Fruit fly (Drosophila melanogaster) whole organism: Measurements from ENCODE around the gene CG12766.

Experiments
- CG8478 ChIP-seq: fragments of >200 bp; optimal IDR thresholded peaks from 2 replicates; lab custom pipeline; 2018; ENCODE audit warnings: inconsistent platforms
- Dll ChIP-seq: fragments of >200 bp; optimal IDR thresholded peaks from 2 replicates; lab custom pipeline; 2017
- EcR ChIP-seq, 2 experiments: fragments of >200 bp; optimal IDR thresholded peaks; 2 replicates each; lab custom pipeline; 2017; ENCODE audit warnings: missing biosample characterization in 2 of 2, missing genetic modification characterization in 2 of 2, missing genetic modification reagents in 2 of 2
- pan ChIP-seq: fragments of >200 bp; optimal IDR thresholded peaks from 2 replicates; lab custom pipeline; 2017
- psq ChIP-seq: fragments of >200 bp; optimal IDR thresholded peaks from 2 replicates; lab custom pipeline; 2017
- usp ChIP-seq: fragments of >200 bp; optimal IDR thresholded peaks from 2 replicates; lab custom pipeline; 2017; ENCODE audit warnings: missing biosample characterization, missing genetic modification characterization, mixed read lengths

The CG12766 gene

DNA sequence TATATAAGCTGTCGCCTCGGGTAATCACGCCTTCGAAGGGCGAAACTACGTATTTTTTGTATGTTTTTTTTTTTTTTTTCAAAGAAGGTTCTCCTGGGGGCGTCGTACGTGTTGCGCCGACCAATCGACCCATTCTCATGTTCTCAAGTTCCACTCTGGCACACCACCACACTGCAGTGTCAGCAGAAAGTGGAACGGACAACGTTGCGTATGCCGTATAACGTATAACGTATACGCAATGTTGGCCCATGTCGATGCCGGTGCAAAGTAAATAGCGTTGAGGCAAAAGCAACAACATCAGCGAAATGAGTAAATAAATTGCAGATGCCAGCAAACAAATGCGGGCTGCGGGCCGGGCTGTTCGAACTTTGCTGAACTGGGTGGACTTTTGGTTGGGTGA, 27.8 kb downstream of the CG12766 start:
- TF ChIP-seq usp (GFP tag; lab: Kevin White, UChicago) (no peak), psq (lab: Kevin White, UChicago) (no peak), Dll (no peak), EcR (GFP tag; optimal IDR thresholded peaks at IDR 0.05; lab: Kevin White, UChicago) (no peak), CG8478 (lab: Kevin White, UChicago) (no peak), pan (lab: Kevin White, UChicago) (no peak)

- no peak for TF ChIP-seq CG8478 (lab: Kevin White, UChicago)
- TF ChIP-seq EcR (GFP tag; optimal IDR thresholded peaks at IDR 0.05; lab: Kevin White, UChicago) = no peak
- no peak for TF ChIP-seq usp (GFP tag; lab: Kevin White, UChicago)
- no peak for TF ChIP-seq pan (lab: Kevin White, UChicago)
- TF ChIP-seq psq (lab: Kevin White, UChicago) = no peak
Observed at dm6 chr3L:3909831-3910230, 30.1 kb downstream of the CG12766 start, which contains the start of gene mge. TSS of gene mge (minus strand) at chr3L:3909931.

DNA sequence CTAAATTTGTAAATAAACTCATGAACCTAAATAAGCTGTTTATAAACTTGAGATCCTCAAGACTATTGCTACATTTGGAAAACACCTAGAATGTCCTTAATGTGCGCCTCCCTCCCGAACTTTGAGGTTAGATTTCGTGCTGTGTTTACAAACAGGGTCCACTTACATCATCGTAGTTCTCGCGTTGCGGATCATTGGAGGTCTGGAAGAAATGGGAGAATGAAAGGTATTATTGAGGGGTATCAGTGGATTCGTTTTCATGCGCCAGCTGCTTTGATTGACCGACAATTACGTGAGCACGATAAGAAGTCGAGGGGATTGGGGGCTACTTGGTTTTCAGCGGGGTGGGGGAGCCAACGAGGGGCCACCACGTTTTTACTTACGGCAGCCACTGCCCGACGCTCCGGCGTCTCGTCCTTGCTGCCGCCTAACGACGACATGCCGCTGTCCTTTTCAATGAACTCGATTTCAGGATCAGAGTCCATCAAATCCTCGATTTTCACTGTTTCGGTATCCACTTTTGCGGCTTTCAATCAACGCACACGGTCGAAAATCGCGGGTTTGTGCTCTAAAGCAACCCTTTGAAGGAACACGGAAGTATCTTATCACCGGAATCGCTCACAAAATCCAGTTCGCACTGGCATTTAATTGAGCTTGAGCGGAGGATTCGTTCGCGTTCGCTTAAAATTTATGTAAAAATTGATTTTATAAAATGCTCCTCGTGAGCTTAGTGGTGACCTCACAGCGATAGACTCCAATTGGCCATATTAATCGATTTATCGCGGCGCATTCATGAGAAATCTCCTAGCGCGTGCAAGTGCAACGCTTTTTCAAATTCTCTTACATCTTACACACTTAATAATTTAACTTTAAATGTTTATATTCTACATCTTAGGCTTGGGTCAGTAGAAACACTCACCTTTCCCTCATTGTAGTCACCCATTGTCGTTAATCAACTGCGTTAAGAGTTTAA, 30.8 kb downstream of the CG12766 start:
- TF ChIP-seq EcR (GFP tag; optimal IDR thresholded peaks at IDR 0.05; lab: Kevin White, UChicago) (peak in 1 of 2 experiments; percentile 25), Dll (no peak)

DNA sequence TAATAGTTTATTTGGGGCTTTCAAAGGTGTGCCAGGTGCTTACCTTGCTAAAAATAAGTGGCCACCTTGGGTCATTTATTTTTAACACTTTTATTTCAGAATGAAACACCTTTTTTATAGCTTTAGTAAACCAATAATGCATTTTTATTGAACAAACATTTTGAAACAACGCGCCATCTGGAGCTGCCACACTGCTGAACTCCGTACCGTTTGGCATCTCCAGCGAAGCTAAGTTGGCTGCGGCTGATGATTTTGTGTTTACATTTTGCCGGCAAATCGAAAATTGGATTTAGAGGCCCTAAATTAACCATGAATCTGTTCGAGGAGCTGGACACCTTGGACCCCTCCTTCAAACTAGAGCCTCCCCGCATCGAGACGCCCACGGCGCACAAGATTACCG, 34.8 kb downstream of the CG12766 start, which contains the start of gene ida:
TSS of gene ida (plus strand) at position 234 of the 400 bp plus-strand sequence.
- TF ChIP-seq psq (lab: Kevin White, UChicago) (no peak), CG8478 (lab: Kevin White, UChicago) (no peak), Dll (no peak), pan (lab: Kevin White, UChicago) (no peak), usp (GFP tag; lab: Kevin White, UChicago) (no peak), EcR (GFP tag; optimal IDR thresholded peaks at IDR 0.05; lab: Kevin White, UChicago) (no peak)

DNA sequence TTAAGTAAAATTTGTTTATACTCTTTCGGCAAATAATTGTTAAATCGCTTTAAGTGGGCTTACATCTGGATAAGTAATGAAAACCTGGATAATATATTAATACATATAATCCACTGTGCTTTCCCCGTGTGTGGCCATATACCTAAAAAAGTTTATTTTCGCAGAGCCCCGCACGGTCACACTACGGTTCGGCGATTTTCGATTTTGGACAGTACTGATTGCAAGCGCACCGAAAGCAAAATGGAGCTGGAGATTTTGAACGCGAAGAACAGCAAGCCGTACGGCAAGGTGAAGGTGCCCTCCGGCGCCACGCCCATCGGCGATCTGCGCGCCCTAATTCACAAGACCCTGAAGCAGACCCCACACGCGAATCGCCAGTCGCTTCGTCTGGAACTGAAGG, 36.6 kb downstream of the CG12766 start, which contains the start of gene Sc2:
TSS of gene Sc2 (plus strand) at position 192 of the 400 bp plus-strand sequence.
- TF ChIP-seq psq (lab: Kevin White, UChicago) (no peak), pan (lab: Kevin White, UChicago) (no peak), CG8478 (lab: Kevin White, UChicago) (no peak), Dll (no peak), EcR (GFP tag; optimal IDR thresholded peaks at IDR 0.05; lab: Kevin White, UChicago) (no peak), usp (GFP tag; lab: Kevin White, UChicago) (no peak)

dm6 chr3L:3902491-3903198, 37.3 kb downstream of the CG12766 start, which contains the start of gene Ubi-p63E:
TSS of gene Ubi-p63E (minus strand) at chr3L:3903184.
- TF ChIP-seq pan (lab: Kevin White, UChicago) (no peak), Dll (no peak), EcR (GFP tag; optimal IDR thresholded peaks at IDR 0.05; lab: Kevin White, UChicago) (no peak), CG8478 (lab: Kevin White, UChicago) (no peak), usp (GFP tag; lab: Kevin White, UChicago) (no peak), psq (lab: Kevin White, UChicago) (no peak)

dm6 chr3L:3901865-3902490, 37.9 kb downstream of the CG12766 start:
- TF ChIP-seq psq (lab: Kevin White, UChicago) = no peak
- no peak for TF ChIP-seq usp (GFP tag; lab: Kevin White, UChicago)
- no peak for TF ChIP-seq CG8478 (lab: Kevin White, UChicago)
- no peak for TF ChIP-seq EcR (GFP tag; optimal IDR thresholded peaks at IDR 0.05; lab: Kevin White, UChicago)
- TF ChIP-seq pan (lab: Kevin White, UChicago) = no peak
- TF ChIP-seq Dll = no peak

- TF ChIP-seq EcR (GFP tag; optimal IDR thresholded peaks at IDR 0.05; lab: Kevin White, UChicago) (no peak), usp (GFP tag; lab: Kevin White, UChicago) (no peak), pan (lab: Kevin White, UChicago) (no peak), psq (lab: Kevin White, UChicago) (no peak), CG8478 (lab: Kevin White, UChicago) (no peak), Dll (no peak)
Observed at dm6 chr3L:3898978-3899377, 40.9 kb downstream of the CG12766 start, which contains the start of gene Ccz1. TSS of gene Ccz1 (minus strand) at chr3L:3899156.

DNA sequence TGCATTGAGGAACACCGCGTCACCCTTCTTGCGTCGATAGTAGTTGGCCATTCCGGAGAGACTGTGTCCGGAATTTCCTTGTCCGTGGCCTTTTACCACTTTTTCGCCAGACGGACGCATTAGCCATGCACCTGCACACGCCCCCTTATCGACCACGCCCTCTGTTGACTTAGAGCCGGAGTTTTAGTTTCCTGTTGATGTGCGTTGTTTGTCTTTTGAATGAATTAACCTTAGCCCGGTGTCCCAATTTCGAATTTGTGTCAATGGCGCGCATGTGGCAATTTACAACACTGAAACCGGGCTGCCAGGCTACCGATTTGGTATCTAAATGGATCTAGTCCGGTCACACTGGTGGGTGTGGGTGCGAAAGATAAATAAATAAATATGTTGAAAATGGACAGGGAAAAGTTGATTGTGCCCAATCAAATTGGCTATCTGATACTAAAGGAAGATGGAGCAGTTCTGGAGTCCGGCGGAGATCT, 43.3 kb downstream of the CG12766 start, which contains the start of the genes Gr63a and Lamtor4:
TSS of gene Gr63a (minus strand) at position 51 of the 482 bp plus-strand sequence.
TSS of gene Lamtor4 (plus strand) at position 348 of the 482 bp plus-strand sequence.
- TF ChIP-seq psq (lab: Kevin White, UChicago) = no peak
- TF ChIP-seq CG8478 (lab: Kevin White, UChicago) = no peak
- no peak for TF ChIP-seq Dll
- no peak for TF ChIP-seq EcR (GFP tag; optimal IDR thresholded peaks at IDR 0.05; lab: Kevin White, UChicago)
- no peak for TF ChIP-seq usp (GFP tag; lab: Kevin White, UChicago)
- no peak for TF ChIP-seq pan (lab: Kevin White, UChicago)

DNA sequence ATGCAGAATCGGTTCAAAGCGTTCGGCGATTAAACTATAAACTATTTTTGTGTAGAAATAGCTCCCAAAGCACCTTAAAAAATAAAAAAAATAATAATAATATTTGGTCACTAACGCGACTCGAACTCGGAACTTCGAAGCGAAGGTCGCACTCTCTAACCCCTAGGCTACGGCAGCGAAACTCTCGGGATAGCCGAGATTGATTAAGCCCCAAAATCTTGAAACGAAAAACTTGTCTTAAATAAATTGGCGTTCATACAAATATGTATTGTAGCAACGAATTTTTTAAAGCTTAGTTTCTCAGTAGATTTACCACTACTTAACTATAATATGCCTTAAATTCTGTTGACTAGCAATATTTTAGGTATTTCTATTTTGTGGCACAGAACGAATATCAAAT, 45.5 kb downstream of the CG12766 start:
- TF ChIP-seq CG8478 (lab: Kevin White, UChicago) = no peak
- no peak for TF ChIP-seq psq (lab: Kevin White, UChicago)
- TF ChIP-seq usp (GFP tag; lab: Kevin White, UChicago) = no peak
- no peak for TF ChIP-seq pan (lab: Kevin White, UChicago)
- no peak for TF ChIP-seq Dll
- TF ChIP-seq EcR (GFP tag; optimal IDR thresholded peaks at IDR 0.05; lab: Kevin White, UChicago) = no peak
